Worm (Caenorhabditis elegans) whole organism, young adult: ENCODE measurements around the gene nhr-171.

Experiments used
- K12H6.12 ChIP-seq: fragments of 200-800 bp; sonication (Bioruptor generic); optimal IDR thresholded peaks from 2 replicates; lab custom pipeline; 2018; ENCODE audit warnings: mild to moderate bottlenecking, missing genetic modification characterization, missing compliant biosample characterization
- Y53F4B.3 ChIP-seq: fragments of 200-800 bp; sonication (Bioruptor generic); IDR thresholded peaks from 2 replicates; pipeline ENCODE4 v1.3.6; 2022; ENCODE audit warnings: missing genetic modification reagents, missing genetic modification characterization, missing compliant biosample characterization
- chd-7 ChIP-seq: sonication (generic microtip); optimal IDR thresholded peaks from 2 replicates; lab custom pipeline; 2016; ENCODE audit warnings: mild to moderate bottlenecking, missing genetic modification characterization, moderate library complexity, missing compliant biosample characterization
- hmg-20 ChIP-seq: fragments of 200-800 bp; sonication (Bioruptor generic); IDR thresholded peaks from 2 replicates; pipeline ENCODE4 v1.3.6; 2022; ENCODE audit warnings: missing genetic modification reagents, missing genetic modification characterization, missing compliant biosample characterization
- lin-54 ChIP-seq: fragments of 200-800 bp; sonication (Bioruptor generic); optimal IDR thresholded peaks from 2 replicates; lab custom pipeline; 2018; ENCODE audit warnings: mild to moderate bottlenecking, missing genetic modification characterization, missing compliant biosample characterization
- lsl-1 ChIP-seq: fragments of 200-800 bp; sonication (Bioruptor generic); optimal IDR thresholded peaks from 2 replicates; lab custom pipeline; 2018; ENCODE audit warnings: mild to moderate bottlenecking, missing genetic modification characterization, moderate library complexity, missing compliant biosample characterization
- snpc-1.1 ChIP-seq: sonication (generic microtip); optimal IDR thresholded peaks from 2 replicates; lab custom pipeline; 2017; ENCODE audit warnings: missing genetic modification characterization, mild to moderate bottlenecking, missing compliant biosample characterization, antibody characterized with exemption, moderate library complexity, missing genotype, missing genetic modification reagents; ENCODE audit not compliant: insufficient read depth
- unc-130 ChIP-seq: sonication (generic microtip); optimal IDR thresholded peaks from 2 replicates; lab custom pipeline; 2016; ENCODE audit warnings: missing genetic modification reagents, missing genetic modification characterization, missing compliant biosample characterization
- unc-62 ChIP-seq: fragments of 150-350 bp; optimal IDR thresholded peaks from 2 replicates; lab custom pipeline; 2014; ENCODE audit warnings: missing biosample characterization, missing genetic modification reagents, missing genetic modification characterization
- ztf-26 ChIP-seq: sonication (generic microtip); optimal IDR thresholded peaks from 2 replicates; lab custom pipeline; 2017; ENCODE audit warnings: missing genetic modification characterization, missing compliant biosample characterization

DNA sequence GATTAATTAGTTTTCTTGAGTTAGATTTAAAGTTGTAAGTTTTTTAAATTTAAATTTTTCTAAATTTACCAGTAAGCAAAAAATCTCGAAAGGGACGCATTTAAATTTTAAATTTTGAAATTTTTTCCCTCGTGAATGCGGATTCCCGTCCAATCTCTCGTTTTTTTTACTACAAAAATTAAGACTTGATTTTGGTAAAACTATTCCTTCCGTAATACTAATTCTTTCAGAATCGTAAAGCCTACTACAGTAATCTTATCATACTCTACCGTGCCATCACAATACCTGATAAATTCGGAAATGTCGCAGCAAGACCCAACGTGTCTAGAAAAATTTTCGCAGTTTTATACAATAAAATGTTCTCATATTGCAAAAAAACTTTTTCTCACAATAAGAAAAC, 33.6 kb downstream of the nhr-171 start, which contains the start of the genes C54F6.19 and nhx-3:
- TF ChIP-seq unc-62 (GFP tag; lab: Kevin White, UChicago) (no peak), lsl-1 (GFP tag; lab: Kevin White, UChicago) (no peak), chd-7 (no peak), Y53F4B.3 (GFP tag; lab: Robert Waterston, UW) (no peak), K12H6.12 (tag; lab: Kevin White, UChicago) (no peak), unc-130 (GFP tag; lab: Kevin White, UChicago) (no peak), hmg-20 (GFP tag; lab: Robert Waterston, UW) (no peak), ztf-26 (tag; lab: Kevin White, UChicago) (no peak), lin-54 (GFP tag; lab: Kevin White, UChicago) (no peak), snpc-1.1 (tag; lab: Kevin White, UChicago) (no peak)
